Worm (Caenorhabditis elegans): Measurements from ENCODE around the gene T16G1.3.

The T16G1.3 gene

ce11 chrV:12934976-12935375 is 9.2 kb downstream of the T16G1.3 start, which contains the start of gene T16G1.7 (continued):
- TF ChIP-seq tra-1 (GFP tag; IDR thresholded peaks at IDR 0.05) = 0 out of 2 replicates have a peak, but pooled peaks have one; percentile 42
- TF ChIP-seq hlh-30 (tag; optimal IDR thresholded peaks at IDR 0.05; ENCODE audit: insufficient read depth) = peak; percentile 15
- peak; percentile 13 for TF ChIP-seq T20F7.1 (GFP tag; optimal IDR thresholded peaks at IDR 0.05)
- peak; percentile 98 for TF ChIP-seq pqm-1 (tag; optimal IDR thresholded peaks at IDR 0.05)
- peak; percentile 29 for TF ChIP-seq aha-1 (tag)
- peak; percentile 66 for TF ChIP-seq nhr-102 (tag; optimal IDR thresholded peaks at IDR 0.05)
- TF ChIP-seq T26A8.4 (GFP tag; IDR thresholded peaks at IDR 0.05) = no peak
- TF ChIP-seq mxl-2 (GFP tag; conservative IDR thresholded peaks at IDR 0.05) = no peak
- no peak for TF ChIP-seq daf-19 (GFP tag; conservative IDR thresholded peaks at IDR 0.05)
- TF ChIP-seq zag-1 (tag; optimal IDR thresholded peaks at IDR 0.05) = no peak
- peak; percentile 58 for TF ChIP-seq mxl-3 (GFP tag; optimal IDR thresholded peaks at IDR 0.05)
- peak; percentile 68 for TF ChIP-seq nhr-77 (tag; optimal IDR thresholded peaks at IDR 0.05)
- no peak for TF ChIP-seq dpl-1 (GFP tag; optimal IDR thresholded peaks at IDR 0.05)
- TF ChIP-seq gei-8 (GFP tag; optimal IDR thresholded peaks at IDR 0.05) = no peak
- no peak for TF ChIP-seq zip-2 (tag; optimal IDR thresholded peaks at IDR 0.05)
- peak in 1 of 2 experiments; percentile 26 for TF ChIP-seq unc-62 (GFP tag; optimal IDR thresholded peaks at IDR 0.05 in 1 of 2)
- TF ChIP-seq unc-62 (tag; optimal IDR thresholded peaks at IDR 0.05) = no peak
- TF ChIP-seq egl-43 (GFP tag; IDR thresholded peaks at IDR 0.05) = no peak
- no peak for TF ChIP-seq ZK337.2 (GFP tag; IDR thresholded peaks at IDR 0.05)
- TF ChIP-seq ztf-11 (tag; optimal IDR thresholded peaks at IDR 0.05) = no peak
- TF ChIP-seq lin-1 (GFP tag; IDR thresholded peaks at IDR 0.05) = peak; percentile 72; the same call in 1 of the 2 replicates
- peak; percentile 96 for TF ChIP-seq dmd-6 (GFP tag; IDR thresholded peaks at IDR 0.05)
- TF ChIP-seq mep-1 (tag; optimal IDR thresholded peaks at IDR 0.05) = no peak
- no peak for TF ChIP-seq tag-97 (GFP tag; IDR thresholded peaks at IDR 0.05)
- peak; percentile 68; the same call in 1 of the 2 replicates for TF ChIP-seq php-3 (GFP tag; IDR thresholded peaks at IDR 0.05)
- no peak for TF ChIP-seq dmd-8 (GFP tag; IDR thresholded peaks at IDR 0.05)
- TF ChIP-seq lsy-2 (tag; optimal IDR thresholded peaks at IDR 0.05) = no peak
- TF ChIP-seq mes-2 (tag; optimal IDR thresholded peaks at IDR 0.05; ENCODE audit: poor library complexity, severe bottlenecking) = no peak
- TF ChIP-seq nhr-237 (tag; optimal IDR thresholded peaks at IDR 0.05) = no peak
- TF ChIP-seq lin-39 (tag; optimal IDR thresholded peaks at IDR 0.05) = no peak
- no peak for TF ChIP-seq snpc-4 (tag; optimal IDR thresholded peaks at IDR 0.05)
- no peak for TF ChIP-seq nhr-10 (tag; optimal IDR thresholded peaks at IDR 0.05)
- TF ChIP-seq Y5F2A.4 (GFP tag; optimal IDR thresholded peaks at IDR 0.05) = no peak
- TF ChIP-seq ceh-44 (GFP tag; IDR thresholded peaks at IDR 0.05) = no peak
- TF ChIP-seq daf-16 (GFP tag; optimal IDR thresholded peaks at IDR 0.05) = no peak
- peak; percentile 77 for TF ChIP-seq daf-16 (tag; optimal IDR thresholded peaks at IDR 0.05)
- peak in 1 of 2 experiments; percentile 51 for TF ChIP-seq mdl-1 (tag; optimal IDR thresholded peaks at IDR 0.05)
- no peak for TF ChIP-seq pha-4 (GFP tag; IDR thresholded peaks at IDR 0.05)
- no peak for TF ChIP-seq pha-4 (tag; optimal IDR thresholded peaks at IDR 0.05)
- no peak for TF ChIP-seq attf-4 (tag; optimal IDR thresholded peaks at IDR 0.05)
- no peak for TF ChIP-seq ceh-62 (tag; optimal IDR thresholded peaks at IDR 0.05)
- TF ChIP-seq set-16 (GFP tag; IDR thresholded peaks at IDR 0.05) = no peak
- peak; percentile 82 for TF ChIP-seq hlh-11 (tag; optimal IDR thresholded peaks at IDR 0.05)
- TF ChIP-seq lin-38 (GFP tag; IDR thresholded peaks at IDR 0.05) = no peak
- peak; percentile 76 for TF ChIP-seq dve-1 (tag; optimal IDR thresholded peaks at IDR 0.05; ENCODE audit: insufficient read depth)

Measured in whole organism, L4 larva.